Worm (Caenorhabditis elegans): Measurements from ENCODE around the gene F57B9.3.

Gene F57B9.3

ce11 chrIII:6968080-6968639 is 28.5 kb downstream of the F57B9.3 start, which contains the start of gene panl-2:
Gene panl-2, minus strand, starts transcription at chrIII:6968130.
- TF ChIP-seq ama-1 (optimal IDR thresholded peaks at IDR 0.05) (no peak), pes-1 (GFP tag; IDR thresholded peaks at IDR 0.05) (no peak), tra-4 (tag; optimal IDR thresholded peaks at IDR 0.05) (no peak), ceh-36 (tag; optimal IDR thresholded peaks at IDR 0.05) (no peak), ets-7 (tag; optimal IDR thresholded peaks at IDR 0.05) (no peak), sea-1 (GFP tag; conservative IDR thresholded peaks at IDR 0.05) (no peak), hmbx-1 (tag; optimal IDR thresholded peaks at IDR 0.05) (no peak), hmg-4 (GFP tag; optimal IDR thresholded peaks at IDR 0.05) (no peak), scrt-1 (GFP tag; IDR thresholded peaks at IDR 0.05) (no peak), tbx-11 (GFP tag; IDR thresholded peaks at IDR 0.05) (no peak), B0310.2 (tag; optimal IDR thresholded peaks at IDR 0.05) (no peak), aly-1 (tag; optimal IDR thresholded peaks at IDR 0.05) (no peak), tbx-37 (GFP tag; conservative IDR thresholded peaks at IDR 0.05) (no peak), F13C5.2 (tag; optimal IDR thresholded peaks at IDR 0.05) (no peak), hnd-1 (tag; optimal IDR thresholded peaks at IDR 0.05) (no peak), ceh-13 (GFP tag; optimal IDR thresholded peaks at IDR 0.05) (no peak), flt-1 (GFP tag; IDR thresholded peaks at IDR 0.05) (no peak)

- TF ChIP-seq ets-7 (tag; optimal IDR thresholded peaks at IDR 0.05) (no peak), ama-1 (optimal IDR thresholded peaks at IDR 0.05) (no peak), hmg-4 (GFP tag; optimal IDR thresholded peaks at IDR 0.05) (no peak), aly-1 (tag; optimal IDR thresholded peaks at IDR 0.05) (no peak), sea-1 (GFP tag; conservative IDR thresholded peaks at IDR 0.05) (no peak), B0310.2 (tag; optimal IDR thresholded peaks at IDR 0.05) (no peak), tra-4 (tag; optimal IDR thresholded peaks at IDR 0.05) (no peak), flt-1 (GFP tag; IDR thresholded peaks at IDR 0.05) (no peak), hmbx-1 (tag; optimal IDR thresholded peaks at IDR 0.05) (no peak), pes-1 (GFP tag; IDR thresholded peaks at IDR 0.05) (no peak), ceh-36 (tag; optimal IDR thresholded peaks at IDR 0.05) (no peak)
Measured at ce11 chrIII:6968655-6969054, 29.0 kb downstream of the F57B9.3 start.

DNA sequence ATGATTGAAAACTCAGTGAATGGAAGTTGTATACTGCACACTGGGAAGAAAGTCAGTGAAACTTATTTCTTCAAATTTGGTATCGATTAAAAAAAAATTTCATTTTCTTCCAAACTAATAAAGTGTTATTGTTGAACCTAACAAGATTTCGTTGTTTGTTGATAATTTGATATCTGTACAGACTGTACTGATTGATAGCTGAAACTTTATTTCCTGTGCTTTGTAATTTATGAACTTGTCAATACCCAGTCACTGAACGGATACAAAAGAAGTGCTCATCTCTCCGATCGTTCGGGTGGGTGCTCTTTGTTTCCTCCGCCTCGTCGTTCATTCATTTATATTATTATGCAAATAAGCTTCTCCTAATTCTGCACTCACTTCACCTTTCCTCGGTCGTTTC is 29.5 kb downstream of the F57B9.3 start, which contains the start of gene F31E3.12:
Gene F31E3.12, plus strand, starts transcription at position 301 of the 400 bp plus-strand sequence.
- no peak for TF ChIP-seq B0310.2 (tag; optimal IDR thresholded peaks at IDR 0.05)
- TF ChIP-seq ceh-13 (GFP tag; optimal IDR thresholded peaks at IDR 0.05) = no peak
- no peak for TF ChIP-seq aly-1 (tag; optimal IDR thresholded peaks at IDR 0.05)
- no peak for TF ChIP-seq ama-1 (optimal IDR thresholded peaks at IDR 0.05)
- no peak for TF ChIP-seq tra-4 (tag; optimal IDR thresholded peaks at IDR 0.05)
- TF ChIP-seq flt-1 (GFP tag; IDR thresholded peaks at IDR 0.05) = no peak
- TF ChIP-seq hmg-4 (GFP tag; optimal IDR thresholded peaks at IDR 0.05) = no peak
- no peak for TF ChIP-seq ceh-36 (tag; optimal IDR thresholded peaks at IDR 0.05)
- TF ChIP-seq sea-1 (GFP tag; conservative IDR thresholded peaks at IDR 0.05) = no peak
- TF ChIP-seq hmbx-1 (tag; optimal IDR thresholded peaks at IDR 0.05) = no peak
- TF ChIP-seq hnd-1 (tag; optimal IDR thresholded peaks at IDR 0.05) = no peak
- no peak for TF ChIP-seq tbx-37 (GFP tag; conservative IDR thresholded peaks at IDR 0.05)
- TF ChIP-seq ets-7 (tag; optimal IDR thresholded peaks at IDR 0.05) = no peak
- no peak for TF ChIP-seq tbx-11 (GFP tag; IDR thresholded peaks at IDR 0.05)

ce11 chrIII:6969781-6970342 is 30.2 kb downstream of the F57B9.3 start:
- TF ChIP-seq sea-1 (GFP tag; conservative IDR thresholded peaks at IDR 0.05) (no peak), tbx-11 (GFP tag; IDR thresholded peaks at IDR 0.05) (no peak), ceh-36 (tag; optimal IDR thresholded peaks at IDR 0.05) (no peak), tra-4 (tag; optimal IDR thresholded peaks at IDR 0.05) (no peak), hmbx-1 (tag; optimal IDR thresholded peaks at IDR 0.05) (no peak), hmg-4 (GFP tag; optimal IDR thresholded peaks at IDR 0.05) (no peak), scrt-1 (GFP tag; IDR thresholded peaks at IDR 0.05) (no peak), ets-7 (tag; optimal IDR thresholded peaks at IDR 0.05) (no peak), ceh-13 (GFP tag; optimal IDR thresholded peaks at IDR 0.05) (no peak), tbx-37 (GFP tag; conservative IDR thresholded peaks at IDR 0.05) (no peak)

- TF ChIP-seq flt-1 (GFP tag; IDR thresholded peaks at IDR 0.05) = no peak
- TF ChIP-seq hnd-1 (tag; optimal IDR thresholded peaks at IDR 0.05) = no peak
- TF ChIP-seq ceh-36 (tag; optimal IDR thresholded peaks at IDR 0.05) = no peak
- TF ChIP-seq hmg-4 (GFP tag; optimal IDR thresholded peaks at IDR 0.05) = no peak
Measured at ce11 chrIII:6970744-6971143, 31.1 kb downstream of the F57B9.3 start.

- TF ChIP-seq tbx-11 (GFP tag; IDR thresholded peaks at IDR 0.05) = no peak
- no peak for TF ChIP-seq sea-1 (GFP tag; conservative IDR thresholded peaks at IDR 0.05)
- peak; percentile 50 for TF ChIP-seq hnd-1 (tag; optimal IDR thresholded peaks at IDR 0.05)
- TF ChIP-seq flt-1 (GFP tag; IDR thresholded peaks at IDR 0.05) = peak; percentile 84
- no peak for TF ChIP-seq ceh-13 (GFP tag; optimal IDR thresholded peaks at IDR 0.05)
- no peak for TF ChIP-seq scrt-1 (GFP tag; IDR thresholded peaks at IDR 0.05)
- TF ChIP-seq tbx-37 (GFP tag; conservative IDR thresholded peaks at IDR 0.05) = peak; percentile 59
- peak; percentile 9 for TF ChIP-seq hmbx-1 (tag; optimal IDR thresholded peaks at IDR 0.05)
- TF ChIP-seq aly-1 (tag; optimal IDR thresholded peaks at IDR 0.05) = no peak
- peak; percentile 7 for TF ChIP-seq ceh-36 (tag; optimal IDR thresholded peaks at IDR 0.05)
- TF ChIP-seq pes-1 (GFP tag; IDR thresholded peaks at IDR 0.05) = no peak; the same call in 1 of the 2 replicates
- TF ChIP-seq tra-4 (tag; optimal IDR thresholded peaks at IDR 0.05) = no peak
- TF ChIP-seq F13C5.2 (tag; optimal IDR thresholded peaks at IDR 0.05) = peak; percentile 89
- no peak for TF ChIP-seq ama-1 (optimal IDR thresholded peaks at IDR 0.05)
- no peak for TF ChIP-seq ets-7 (tag; optimal IDR thresholded peaks at IDR 0.05)
- no peak for TF ChIP-seq B0310.2 (tag; optimal IDR thresholded peaks at IDR 0.05)
- peak; percentile 61 for TF ChIP-seq hmg-4 (GFP tag; optimal IDR thresholded peaks at IDR 0.05)
Measured at ce11 chrIII:6971662-6972284, 32.1 kb downstream of the F57B9.3 start, which contains the start of the genes eef-1A.1 and rfc-4. Gene eef-1A.1, minus strand, starts transcription at chrIII:6971712. Gene rfc-4, plus strand, starts transcription at chrIII:6972253.

- TF ChIP-seq scrt-1 (GFP tag; IDR thresholded peaks at IDR 0.05) (no peak), aly-1 (tag; optimal IDR thresholded peaks at IDR 0.05) (no peak), flt-1 (GFP tag; IDR thresholded peaks at IDR 0.05) (no peak), hmbx-1 (tag; optimal IDR thresholded peaks at IDR 0.05) (no peak), ceh-13 (GFP tag; optimal IDR thresholded peaks at IDR 0.05) (no peak), ets-7 (tag; optimal IDR thresholded peaks at IDR 0.05) (no peak), tbx-11 (GFP tag; IDR thresholded peaks at IDR 0.05) (no peak), tbx-37 (GFP tag; conservative IDR thresholded peaks at IDR 0.05) (no peak), ama-1 (optimal IDR thresholded peaks at IDR 0.05) (no peak), sea-1 (GFP tag; conservative IDR thresholded peaks at IDR 0.05) (no peak), F13C5.2 (tag; optimal IDR thresholded peaks at IDR 0.05) (no peak), hnd-1 (tag; optimal IDR thresholded peaks at IDR 0.05) (no peak), hmg-4 (GFP tag; optimal IDR thresholded peaks at IDR 0.05) (no peak), pes-1 (GFP tag; IDR thresholded peaks at IDR 0.05) (no peak), ceh-36 (tag; optimal IDR thresholded peaks at IDR 0.05) (no peak), B0310.2 (tag; optimal IDR thresholded peaks at IDR 0.05) (no peak)
Measured at ce11 chrIII:6973682-6974081, 34.1 kb downstream of the F57B9.3 start, which contains the start of gene F31E3.2. Gene F31E3.2, plus strand, starts transcription at chrIII:6973982.
